Worm (Caenorhabditis elegans): ENCODE data around the gene C25E10.5.

DNA sequence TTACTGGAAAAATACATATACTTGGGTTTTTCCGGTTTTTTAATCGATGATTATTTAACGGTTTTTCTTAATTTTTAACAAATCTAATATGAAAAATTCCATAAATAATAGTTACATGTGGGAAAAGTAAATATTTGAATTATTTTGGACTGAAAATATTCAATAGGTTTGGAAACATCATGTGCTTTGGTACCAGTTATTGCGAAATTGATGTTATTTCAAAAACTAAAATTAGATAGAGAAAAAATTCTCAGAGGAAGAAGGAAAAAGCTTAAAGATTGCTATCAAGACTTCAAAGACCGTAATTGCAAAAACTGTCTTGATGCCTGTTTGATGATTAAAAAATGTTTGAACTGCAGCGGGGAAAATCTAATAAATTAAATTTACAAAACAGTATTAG, 34.7 kb downstream of the C25E10.5 start:
- TF ChIP-seq klf-2 (GFP tag; conservative IDR thresholded peaks at IDR 0.05) = no peak
- no peak for TF ChIP-seq flt-1 (GFP tag; IDR thresholded peaks at IDR 0.05)
- TF ChIP-seq tab-1 (GFP tag; IDR thresholded peaks at IDR 0.05) = no peak
- TF ChIP-seq ref-1 (GFP tag; conservative IDR thresholded peaks at IDR 0.05) = no peak
- no peak for TF ChIP-seq cog-1 (tag; optimal IDR thresholded peaks at IDR 0.05)
- TF ChIP-seq ztf-23 (GFP tag; IDR thresholded peaks at IDR 0.05) = no peak
